Worm (Caenorhabditis elegans) whole organism, late embryonic: ENCODE measurements around the gene dpy-1.

Source experiments
- hlh-30 ChIP-seq: sonication (generic microtip); optimal IDR thresholded peaks from 2 replicates; lab custom pipeline; 2017; ENCODE audit warnings: antibody characterized with exemption, missing genetic modification characterization, missing compliant biosample characterization; ENCODE audit not compliant: insufficient read depth
- nfya-1 ChIP-seq: sonication (generic microtip); optimal IDR thresholded peaks from 2 replicates; lab custom pipeline; 2017; ENCODE audit warnings: missing genetic modification characterization, mild to moderate bottlenecking, missing compliant biosample characterization, antibody characterized with exemption, moderate library complexity
- unc-55 ChIP-seq: sonication (generic microtip); optimal IDR thresholded peaks from 2 replicates; lab custom pipeline; 2017; ENCODE audit warnings: missing biosample characterization, missing genetic modification reagents, missing genetic modification characterization

ce11 chrIII:2008894-2009293 is 38.9 kb downstream of the dpy-1 start:
- no peak for TF ChIP-seq unc-55
- TF ChIP-seq hlh-30 (tag; lab: Kevin White, UChicago): no peak
- no peak for TF ChIP-seq nfya-1 (tag; lab: Kevin White, UChicago)
